Worm (Caenorhabditis elegans) whole organism, young adult: ENCODE results near the gene F08G2.4.

Source experiments
- F55B11.4 ChIP-seq: sonication (generic microtip); optimal IDR thresholded peaks from 2 replicates; lab custom pipeline; 2016; ENCODE audit warnings: missing compliant biosample characterization, missing genetic modification characterization, borderline replicate concordance; ENCODE audit not compliant: insufficient read depth
- Y95B8A.8 ChIP-seq: fragments of 200-800 bp; sonication (Bioruptor generic); IDR thresholded peaks from 2 replicates; pipeline ENCODE4 v1.3.6; 2022; ENCODE audit warnings: missing genetic modification reagents, missing genetic modification characterization, missing compliant biosample characterization
- bed-1 ChIP-seq: fragments of 200-800 bp; sonication (Bioruptor generic); IDR thresholded peaks from 2 replicates; pipeline ENCODE4 v1.3.6; 2022; ENCODE audit warnings: missing genetic modification reagents, missing genetic modification characterization, missing compliant biosample characterization
- cebp-1 ChIP-seq, 2 experiments: fragments of 200-800 bp in 1 of 2; sonication (Bioruptor generic) in 1 of 2; sonication (generic microtip) in 1 of 2; IDR thresholded peaks in 1 of 2; optimal IDR thresholded peaks in 1 of 2; 2 replicates each; pipeline versions ENCODE4 v1.3.6 to Lab custom; 2017 to 2022; ENCODE audit warnings: missing compliant biosample characterization in 2 of 2, missing genetic modification characterization in 2 of 2, mild to moderate bottlenecking in 1 of 2, missing genetic modification reagents in 1 of 2, moderate library complexity in 1 of 2
- egrh-3 ChIP-seq: fragments of 200-800 bp; sonication (Bioruptor generic); IDR thresholded peaks from 2 replicates; pipeline ENCODE4 v1.3.6; 2022; ENCODE audit warnings: missing genetic modification reagents, missing genetic modification characterization, missing compliant biosample characterization
- ets-4 ChIP-seq: fragments of 200-800 bp; sonication (Bioruptor generic); optimal IDR thresholded peaks from 2 replicates; lab custom pipeline; 2018; ENCODE audit warnings: mild to moderate bottlenecking, missing genetic modification characterization, missing compliant biosample characterization
- hlh-12 ChIP-seq: sonication (generic microtip); optimal IDR thresholded peaks from 2 replicates; lab custom pipeline; 2016; ENCODE audit warnings: missing genetic modification characterization, missing compliant biosample characterization
- hmg-20 ChIP-seq: fragments of 200-800 bp; sonication (Bioruptor generic); IDR thresholded peaks from 2 replicates; pipeline ENCODE4 v1.3.6; 2022; ENCODE audit warnings: missing genetic modification reagents, missing genetic modification characterization, missing compliant biosample characterization
- hrde-1 ChIP-seq: sonication (generic microtip); optimal IDR thresholded peaks from 2 replicates; lab custom pipeline; 2016; ENCODE audit warnings: missing genetic modification characterization, mild to moderate bottlenecking, missing compliant biosample characterization, moderate library complexity, missing genotype, missing genetic modification reagents, borderline replicate concordance
- let-526 ChIP-seq: fragments of 200-800 bp; sonication (Bioruptor generic); IDR thresholded peaks from 2 replicates; pipeline ENCODE4 v1.3.6; 2022; ENCODE audit warnings: missing genetic modification reagents, missing genetic modification characterization, missing compliant biosample characterization
- mel-28 ChIP-seq: sonication (generic microtip); optimal IDR thresholded peaks from 2 replicates; lab custom pipeline; 2016; ENCODE audit warnings: borderline replicate concordance, mild to moderate bottlenecking, missing genetic modification characterization, missing compliant biosample characterization
- nfya-1 ChIP-seq: sonication (generic microtip); optimal IDR thresholded peaks from 2 replicates; lab custom pipeline; 2017; ENCODE audit warnings: antibody characterized with exemption, missing compliant biosample characterization, missing genetic modification characterization, borderline replicate concordance; ENCODE audit not compliant: insufficient read depth
- tbx-9 ChIP-seq: sonication (generic microtip); optimal IDR thresholded peaks from 2 replicates; lab custom pipeline; 2016; ENCODE audit warnings: borderline replicate concordance, missing genetic modification characterization, inconsistent platforms, missing compliant biosample characterization
- zfh-2 ChIP-seq: fragments of 200-800 bp; sonication (Bioruptor generic); conservative IDR thresholded peaks from 2 replicates; pipeline ENCODE4 v1.3.6; 2022; ENCODE audit warnings: missing genetic modification reagents, missing genetic modification characterization, missing compliant biosample characterization
- ztf-22 ChIP-seq: fragments of 200-800 bp; sonication (Bioruptor generic); optimal IDR thresholded peaks from 2 replicates; lab custom pipeline; 2018; ENCODE audit warnings: mild to moderate bottlenecking, missing genetic modification characterization, moderate library complexity, missing compliant biosample characterization
- ztf-26 ChIP-seq: sonication (generic microtip); optimal IDR thresholded peaks from 2 replicates; lab custom pipeline; 2017; ENCODE audit warnings: missing genetic modification characterization, missing compliant biosample characterization

F08G2.4 gene

DNA sequence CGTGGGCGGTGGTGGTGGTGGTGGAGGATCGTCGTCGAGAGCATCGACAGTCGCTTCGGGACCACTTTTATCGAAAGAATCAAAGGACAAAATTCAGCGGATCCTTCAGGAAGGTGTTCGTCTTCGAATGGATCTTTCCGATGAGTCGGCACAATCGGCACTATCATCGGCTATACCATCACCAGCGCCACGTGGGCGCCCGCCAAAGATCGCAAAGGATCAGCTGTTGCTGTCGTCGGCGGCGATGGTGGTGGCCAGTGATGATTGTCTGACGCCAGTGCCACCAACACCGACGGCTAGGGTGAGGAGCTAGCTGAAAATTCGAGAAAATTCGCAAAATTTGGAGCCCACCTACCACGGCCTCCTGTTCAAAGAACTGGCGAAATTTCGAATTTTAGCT, 47.6 kb downstream of the F08G2.4 start:
- TF ChIP-seq cebp-1 (GFP tag; IDR thresholded peaks at IDR 0.05; lab: Robert Waterston, UW) (no peak), cebp-1 (tag; optimal IDR thresholded peaks at IDR 0.05; lab: Kevin White, UChicago) (no peak), ztf-26 (no peak), let-526 (no peak), zfh-2 (GFP tag; lab: Robert Waterston, UW) (peak; percentile 69)

DNA sequence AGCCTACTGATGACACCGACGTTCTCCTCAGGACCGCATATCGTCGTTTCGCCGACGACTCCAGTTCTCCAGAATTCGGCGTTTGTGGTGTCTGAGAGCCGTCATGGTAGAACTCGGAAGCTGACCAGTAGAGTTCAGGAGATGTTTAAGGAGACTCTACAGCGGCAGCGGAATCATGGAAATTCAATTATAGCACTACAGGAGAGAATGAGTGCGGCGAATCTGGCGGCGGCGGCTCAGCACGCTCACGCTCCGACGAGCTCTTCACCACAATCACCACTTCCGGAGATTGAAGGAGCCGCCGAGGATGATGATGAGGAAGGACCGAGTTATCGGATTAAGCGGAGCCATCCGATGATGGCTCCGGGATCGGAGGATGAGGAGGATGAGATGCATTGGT, 49.2 kb downstream of the F08G2.4 start:
- TF ChIP-seq hmg-20 (GFP tag; lab: Robert Waterston, UW) (no peak), F55B11.4 (tag; lab: Kevin White, UChicago) (no peak), bed-1 (GFP tag; lab: Robert Waterston, UW) (no peak), hrde-1 (no peak), hlh-12 (tag; lab: Kevin White, UChicago) (no peak), zfh-2 (GFP tag; lab: Robert Waterston, UW) (peak; percentile 77), nfya-1 (tag; lab: Kevin White, UChicago) (no peak), tbx-9 (tag; lab: Kevin White, UChicago) (no peak), ztf-22 (GFP tag; lab: Kevin White, UChicago) (no peak), ets-4 (GFP tag; lab: Kevin White, UChicago) (no peak), egrh-3 (0 out of 2 replicates have a peak, but pooled peaks have one; percentile 42), mel-28 (tag; lab: Kevin White, UChicago) (no peak), Y95B8A.8 (no peak)
